Worm (Caenorhabditis elegans) whole organism, mixed stage, embryonic: ENCODE results near the gene K09C4.7.

Experiments
- M03D4.4 ChIP-seq: sonication (generic microtip); optimal IDR thresholded peaks from 2 replicates; lab custom pipeline; 2017; ENCODE audit warnings: mild to moderate bottlenecking, missing genetic modification characterization, missing compliant biosample characterization
- bed-3 ChIP-seq: fragments of 200-800 bp; sonication (Bioruptor generic); optimal IDR thresholded peaks from 3 replicates; lab custom pipeline; 2018; ENCODE audit warnings: mild to moderate bottlenecking, missing genetic modification characterization, moderate library complexity, missing compliant biosample characterization
- blmp-1 ChIP-seq: fragments of 150-350 bp; optimal IDR thresholded peaks from 2 replicates; lab custom pipeline; 2014; ENCODE audit warnings: missing biosample characterization, missing genetic modification characterization
- ceh-39 ChIP-seq: fragments of 150-350 bp; optimal IDR thresholded peaks from 2 replicates; lab custom pipeline; 2014; ENCODE audit warnings: missing biosample characterization, missing genetic modification characterization
- ceh-43 ChIP-seq: fragments of 200-800 bp; sonication (Bioruptor generic); optimal IDR thresholded peaks from 2 replicates; lab custom pipeline; 2018; ENCODE audit warnings: mild to moderate bottlenecking, missing genetic modification characterization, moderate library complexity, missing compliant biosample characterization
- ceh-83 ChIP-seq: fragments of 200-800 bp; sonication (Bioruptor generic); optimal IDR thresholded peaks from 2 replicates; lab custom pipeline; 2018; ENCODE audit warnings: mild to moderate bottlenecking, missing genetic modification characterization, missing compliant biosample characterization
- cnd-1 ChIP-seq: fragments of 200-800 bp; sonication (Bioruptor generic); optimal IDR thresholded peaks from 2 replicates; lab custom pipeline; 2018; ENCODE audit warnings: mild to moderate bottlenecking, missing genetic modification characterization, missing compliant biosample characterization
- elt-1 ChIP-seq: sonication (generic microtip); optimal IDR thresholded peaks from 2 replicates; lab custom pipeline; 2017; ENCODE audit warnings: missing genetic modification characterization, mild to moderate bottlenecking, missing compliant biosample characterization, antibody characterized with exemption, moderate library complexity, borderline replicate concordance; ENCODE audit not compliant: insufficient read depth
- elt-3 ChIP-seq: fragments of 150-350 bp; optimal IDR thresholded peaks from 2 replicates; lab custom pipeline; 2014; ENCODE audit warnings: missing biosample characterization, missing genetic modification characterization
- flh-1 ChIP-seq: fragments of 200-800 bp; sonication (Bioruptor generic); optimal IDR thresholded peaks from 2 replicates; lab custom pipeline; 2018; ENCODE audit warnings: mild to moderate bottlenecking, missing genetic modification characterization, moderate library complexity, missing compliant biosample characterization
- ham-2 ChIP-seq: fragments of 200-800 bp; sonication (Bioruptor generic); optimal IDR thresholded peaks from 2 replicates; lab custom pipeline; 2018; ENCODE audit warnings: mild to moderate bottlenecking, missing genetic modification characterization, missing compliant biosample characterization
- hlh-1 ChIP-seq: fragments of 150-350 bp; optimal IDR thresholded peaks from 2 replicates; lab custom pipeline; 2014; ENCODE audit warnings: missing biosample characterization, missing genetic modification reagents, missing genetic modification characterization
- lin-13 ChIP-seq: fragments of 150-350 bp; optimal IDR thresholded peaks from 2 replicates; lab custom pipeline; 2014; ENCODE audit warnings: missing biosample characterization, missing genetic modification characterization
- lin-32 ChIP-seq: fragments of 200-800 bp; sonication (Bioruptor generic); optimal IDR thresholded peaks from 2 replicates; lab custom pipeline; 2018; ENCODE audit warnings: mild to moderate bottlenecking, missing genetic modification characterization, missing compliant biosample characterization
- lsy-2 ChIP-seq: fragments of 150-350 bp; optimal IDR thresholded peaks from 2 replicates; lab custom pipeline; 2014; ENCODE audit warnings: missing biosample characterization, missing genetic modification characterization
- mab-5 ChIP-seq: fragments of 150-350 bp; optimal IDR thresholded peaks from 2 replicates; lab custom pipeline; 2014; ENCODE audit warnings: missing biosample characterization, missing genetic modification characterization
- mep-1 ChIP-seq: fragments of 150-350 bp; optimal IDR thresholded peaks from 2 replicates; lab custom pipeline; 2017; ENCODE audit warnings: missing biosample characterization, missing genetic modification reagents, missing genetic modification characterization, inconsistent platforms
- mls-2 ChIP-seq: sonication (generic microtip); optimal IDR thresholded peaks from 2 replicates; lab custom pipeline; 2016; ENCODE audit warnings: mild to moderate bottlenecking, missing genetic modification characterization, moderate library complexity, missing compliant biosample characterization
- nhr-12 ChIP-seq: fragments of 150-350 bp; optimal IDR thresholded peaks from 2 replicates; lab custom pipeline; 2014; ENCODE audit warnings: missing biosample characterization, missing genetic modification characterization
- nhr-2 ChIP-seq: fragments of 150-350 bp; optimal IDR thresholded peaks from 2 replicates; lab custom pipeline; 2014; ENCODE audit warnings: missing biosample characterization, missing genetic modification characterization
- nhr-237 ChIP-seq: fragments of 150-350 bp; optimal IDR thresholded peaks from 2 replicates; lab custom pipeline; 2014; ENCODE audit warnings: missing biosample characterization, missing genetic modification characterization
- nhr-28 ChIP-seq: fragments of 150-350 bp; optimal IDR thresholded peaks from 2 replicates; lab custom pipeline; 2014; ENCODE audit warnings: missing biosample characterization, missing genetic modification characterization
- nhr-76 ChIP-seq: sonication (generic microtip); optimal IDR thresholded peaks from 2 replicates; lab custom pipeline; 2017; ENCODE audit warnings: missing biosample characterization, missing genetic modification characterization
- pha-4 ChIP-seq: fragments of 150-350 bp; optimal IDR thresholded peaks from 2 replicates; lab custom pipeline; 2018; ENCODE audit warnings: missing biosample characterization, missing genetic modification reagents, missing genetic modification characterization
- sem-2 ChIP-seq: fragments of 200-800 bp; sonication (Bioruptor generic); optimal IDR thresholded peaks from 2 replicates; lab custom pipeline; 2018; ENCODE audit warnings: mild to moderate bottlenecking, missing genetic modification characterization, missing compliant biosample characterization
- snpc-4 ChIP-seq: fragments of 150-350 bp; optimal IDR thresholded peaks from 2 replicates; lab custom pipeline; 2014; ENCODE audit warnings: missing biosample characterization, missing genetic modification characterization
- sptf-1 ChIP-seq: sonication (generic microtip); optimal IDR thresholded peaks from 2 replicates; lab custom pipeline; 2017; ENCODE audit warnings: mild to moderate bottlenecking, missing genetic modification characterization, moderate library complexity, missing compliant biosample characterization
- tbx-8 ChIP-seq: fragments of 200-800 bp; sonication (Bioruptor generic); optimal IDR thresholded peaks from 2 replicates; lab custom pipeline; 2018; ENCODE audit warnings: mild to moderate bottlenecking, missing genetic modification characterization, moderate library complexity, missing compliant biosample characterization
- unc-120 ChIP-seq: sonication (generic microtip); optimal IDR thresholded peaks from 2 replicates; lab custom pipeline; 2017; ENCODE audit warnings: missing genetic modification characterization, missing compliant biosample characterization; ENCODE audit not compliant: poor library complexity, severe bottlenecking
- unc-62 ChIP-seq: fragments of 150-350 bp; optimal IDR thresholded peaks from 2 replicates; lab custom pipeline; 2014; ENCODE audit warnings: missing biosample characterization, missing genetic modification reagents, missing genetic modification characterization

K09C4.7 gene

DNA sequence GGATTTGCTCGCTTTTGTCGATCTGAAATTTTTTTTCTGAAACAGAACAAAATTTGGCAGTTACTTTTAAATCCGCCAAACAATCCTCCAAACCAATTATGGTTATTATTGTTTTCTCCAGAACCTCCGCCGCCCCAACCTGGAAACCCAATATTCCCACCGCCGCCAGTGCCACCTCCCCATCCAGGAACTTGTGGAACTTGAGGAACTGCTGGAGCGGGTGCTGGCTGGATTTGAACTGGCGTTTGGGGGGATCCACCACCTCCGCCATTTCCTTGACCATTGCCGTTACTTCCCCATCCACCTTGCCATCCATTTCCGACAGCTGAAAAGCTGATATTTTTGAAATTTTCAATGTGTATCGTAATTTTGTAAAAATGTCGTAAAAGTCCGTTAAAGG is 24.9 kb upstream of the K09C4.7 start:
- TF ChIP-seq lsy-2 (no peak), hlh-1 (tag; lab: Kevin White, UChicago) (no peak), nhr-237 (no peak), sptf-1 (tag; lab: Kevin White, UChicago) (no peak), bed-3 (no peak), elt-3 (no peak), sem-2 (GFP tag; lab: Kevin White, UChicago) (no peak), ceh-43 (GFP tag; lab: Kevin White, UChicago) (no peak), unc-62 (no peak), nhr-28 (tag; lab: Kevin White, UChicago) (no peak), lin-13 (tag; lab: Kevin White, UChicago) (no peak), flh-1 (GFP tag; lab: Kevin White, UChicago) (no peak), snpc-4 (tag; lab: Kevin White, UChicago) (no peak), nhr-76 (tag; lab: Kevin White, UChicago) (no peak), cnd-1 (tag; lab: Kevin White, UChicago) (no peak), M03D4.4 (tag; lab: Kevin White, UChicago) (no peak)
- TF ChIP-seq, all 35 proteins: peak for 0

DNA sequence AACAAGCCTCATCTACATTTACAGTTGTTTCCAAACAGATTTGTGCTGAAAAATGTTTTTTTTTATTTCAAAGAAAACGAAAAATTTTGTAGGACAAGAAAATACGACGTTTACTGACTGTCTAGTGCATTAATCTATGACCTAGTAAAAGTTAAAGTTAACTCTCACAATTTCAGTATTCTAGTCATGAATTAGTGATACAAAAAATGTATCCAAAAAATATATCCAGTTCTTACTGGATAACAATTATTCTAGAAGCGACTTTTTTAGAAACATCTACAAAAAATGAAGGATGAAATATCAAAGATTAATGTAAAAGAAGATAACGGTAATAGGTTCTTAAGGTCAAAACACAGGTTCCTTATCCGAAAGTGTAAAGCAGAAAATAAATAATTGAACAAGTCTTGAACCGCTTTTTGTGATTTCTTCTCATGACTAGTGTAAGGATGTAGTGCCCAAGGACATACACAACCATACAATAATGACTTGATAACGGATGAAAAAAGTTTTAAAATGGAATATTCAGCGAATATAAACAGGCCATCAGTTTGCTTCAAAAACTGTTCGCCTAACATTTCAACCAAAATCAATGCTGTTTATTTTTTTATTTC is 22.1 kb upstream of the K09C4.7 start, which contains the start of gene pqn-37:
pqn-37 (minus strand) TSS at position 51 of the 611 bp plus-strand sequence.
- TF ChIP-seq ceh-83 (GFP tag; lab: Kevin White, UChicago) (no peak), mls-2 (tag; lab: Kevin White, UChicago) (no peak), blmp-1 (no peak), M03D4.4 (tag; lab: Kevin White, UChicago) (no peak), sem-2 (GFP tag; lab: Kevin White, UChicago) (no peak), elt-1 (tag; lab: Kevin White, UChicago) (no peak), lin-13 (tag; lab: Kevin White, UChicago) (no peak), flh-1 (GFP tag; lab: Kevin White, UChicago) (no peak), elt-3 (no peak), nhr-12 (no peak), mep-1 (tag; lab: Kevin White, UChicago) (no peak), lsy-2 (no peak), sptf-1 (tag; lab: Kevin White, UChicago) (no peak), tbx-8 (GFP tag; lab: Kevin White, UChicago) (no peak), ham-2 (GFP tag; lab: Kevin White, UChicago) (no peak), snpc-4 (tag; lab: Kevin White, UChicago) (no peak), ceh-39 (tag; lab: Kevin White, UChicago) (no peak), mab-5 (no peak), unc-120 (tag; lab: Kevin White, UChicago) (no peak)

DNA sequence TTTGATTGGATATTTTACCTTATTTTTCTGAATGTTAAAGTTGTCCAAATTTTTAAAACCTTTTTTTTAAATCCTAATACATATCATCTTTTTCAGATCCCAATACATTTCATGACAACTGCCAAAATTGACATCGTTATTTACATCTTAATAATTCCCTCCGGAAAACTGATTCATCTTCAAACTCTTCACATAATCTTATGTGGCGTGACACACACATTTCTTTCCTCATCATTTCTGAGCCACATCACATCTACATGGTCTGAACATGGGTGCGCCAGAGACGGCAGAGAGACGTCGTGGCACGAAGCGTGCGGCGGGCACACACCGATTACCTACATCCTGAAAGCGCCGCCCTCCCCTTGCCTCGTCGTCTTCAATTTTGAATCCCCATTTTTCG is 20.2 kb upstream of the K09C4.7 start, which contains the start of gene tba-9:
tba-9 (plus strand) TSS at position 301 of the 400 bp plus-strand sequence.
- TF ChIP-seq nhr-2 (tag; lab: Kevin White, UChicago), result no peak
- TF ChIP-seq mep-1 (tag; lab: Kevin White, UChicago), result no peak
- no peak for TF ChIP-seq flh-1 (GFP tag; lab: Kevin White, UChicago)
- TF ChIP-seq ceh-83 (GFP tag; lab: Kevin White, UChicago), result no peak
- no peak for TF ChIP-seq lin-32 (GFP tag; lab: Kevin White, UChicago)
- TF ChIP-seq ceh-43 (GFP tag; lab: Kevin White, UChicago), result no peak
- no peak for TF ChIP-seq pha-4 (tag; lab: Kevin White, UChicago)
- TF ChIP-seq mls-2 (tag; lab: Kevin White, UChicago), result no peak
- TF ChIP-seq nhr-237, result no peak
- TF ChIP-seq, all 35 proteins: peak for 0

DNA sequence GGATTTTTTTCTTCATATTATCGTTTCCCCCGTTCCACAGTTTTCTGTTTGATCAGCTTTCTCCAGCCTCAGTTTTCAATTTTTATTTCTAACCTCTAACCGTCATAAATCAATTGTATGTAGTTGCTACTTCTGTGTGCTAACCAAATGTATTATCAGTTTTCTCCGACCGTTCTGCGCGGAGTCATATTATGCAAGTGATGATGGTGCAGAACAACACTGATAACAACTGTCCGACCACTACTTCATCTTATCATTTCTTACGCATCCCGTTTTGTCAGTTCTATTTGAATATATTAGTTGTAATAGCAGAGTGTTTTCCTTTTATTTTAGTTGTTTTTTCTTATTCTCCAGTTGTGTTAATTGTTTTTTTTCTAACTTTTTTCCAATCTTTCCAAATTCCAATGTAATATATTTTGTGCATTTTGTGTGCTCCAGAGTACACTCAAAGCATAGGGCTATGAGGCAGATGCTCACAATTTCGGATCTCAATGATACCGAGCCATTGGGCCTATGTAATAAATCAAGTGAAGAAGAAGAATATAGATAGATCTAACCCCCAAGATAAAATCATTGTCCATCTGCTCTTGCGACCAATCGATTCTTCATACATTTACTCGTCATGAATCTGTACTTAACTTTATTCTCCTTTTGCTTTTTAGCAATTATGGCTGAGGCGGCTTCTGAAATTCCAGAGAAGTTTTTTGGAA is 15.7 kb upstream of the K09C4.7 start, which contains the start of gene lbp-3:
lbp-3 (plus strand) TSS at position 589 of the 710 bp plus-strand sequence.
- TF ChIP-seq nhr-76 (tag; lab: Kevin White, UChicago), result no peak
- no peak for TF ChIP-seq pha-4 (tag; lab: Kevin White, UChicago)
- TF ChIP-seq sem-2 (GFP tag; lab: Kevin White, UChicago), result no peak
- TF ChIP-seq nhr-28 (tag; lab: Kevin White, UChicago), result no peak
- TF ChIP-seq blmp-1, result no peak
